Worm (Caenorhabditis elegans) whole organism, dauer: ENCODE data around the gene F11C7.7.

Source experiments
- unc-62 ChIP-seq: sonication (generic microtip); optimal IDR thresholded peaks from 2 replicates; lab custom pipeline; 2017; ENCODE audit warnings: missing biosample characterization, missing genetic modification reagents, missing genetic modification characterization

The F11C7.7 gene

DNA sequence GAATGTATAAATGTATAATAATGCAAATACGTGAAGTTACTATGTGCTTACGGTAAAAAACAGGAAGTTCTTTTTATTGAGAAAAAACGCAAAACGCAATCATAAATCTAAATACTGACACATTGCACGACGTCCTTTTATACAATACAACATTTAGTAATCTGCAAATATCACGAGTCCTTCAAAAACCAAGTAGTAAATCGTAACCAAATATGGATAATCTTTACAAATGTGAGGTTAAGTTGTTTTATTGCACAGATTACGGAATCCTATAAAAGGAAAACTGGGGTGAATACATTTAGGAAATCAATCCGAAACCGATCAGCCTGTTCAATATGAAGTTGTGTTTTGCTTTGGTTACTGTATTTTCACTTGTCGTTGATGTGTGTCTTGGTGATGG, at the start of gene F11C7.7:
F11C7.7 (plus strand) TSS at position 301 of the 400 bp plus-strand sequence.
- no peak for TF ChIP-seq unc-62 (GFP tag; lab: Kevin White, UChicago)

ce11 chrX:17349411-17349810, 49.0 kb upstream of the F11C7.7 start:
- no peak for TF ChIP-seq unc-62 (GFP tag; lab: Kevin White, UChicago)

ce11 chrX:17352098-17352497, 46.3 kb upstream of the F11C7.7 start:
- no peak for TF ChIP-seq unc-62 (GFP tag; lab: Kevin White, UChicago)

ce11 chrX:17355462-17355861, 42.9 kb upstream of the F11C7.7 start:
- no peak for TF ChIP-seq unc-62 (GFP tag; lab: Kevin White, UChicago)

DNA sequence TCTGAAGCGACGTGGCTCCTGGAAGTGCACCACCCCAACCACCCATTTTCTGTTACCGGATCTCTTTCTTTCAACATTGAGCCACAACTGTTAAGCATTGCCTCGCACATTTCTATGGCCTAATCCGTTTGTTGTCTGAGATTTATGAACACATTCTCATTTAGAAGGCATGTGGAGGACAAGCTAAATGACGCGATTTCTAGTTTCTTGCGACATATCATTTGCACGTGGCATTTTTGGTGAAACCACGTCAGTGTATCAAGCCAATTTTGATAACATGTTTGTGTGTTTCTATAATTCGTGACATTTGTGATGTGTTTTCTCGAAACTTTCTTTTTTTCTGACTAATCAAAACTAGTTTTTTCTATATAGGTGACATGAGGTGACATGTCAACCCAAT, 41.6 kb upstream of the F11C7.7 start:
- no peak for TF ChIP-seq unc-62 (GFP tag; lab: Kevin White, UChicago)

DNA sequence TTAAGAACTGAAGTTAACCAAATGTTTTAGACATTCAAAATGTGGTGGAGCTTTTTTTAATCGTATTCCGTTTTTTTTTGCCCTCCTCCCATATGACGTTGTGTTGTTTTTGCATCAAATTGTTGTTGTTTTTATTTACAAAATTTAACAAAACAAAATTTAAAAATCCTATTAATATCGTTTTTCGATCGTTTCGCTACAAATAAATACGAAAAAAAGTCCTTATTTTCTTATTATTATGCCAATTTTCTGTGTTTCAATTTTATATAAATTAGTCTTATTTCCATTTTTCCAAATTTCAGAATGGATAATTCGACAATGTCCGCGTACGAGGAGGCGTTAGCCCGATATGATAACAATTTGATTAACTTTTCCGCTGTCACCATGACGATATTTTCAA, 38.9 kb upstream of the F11C7.7 start, which contains the start of gene npr-36:
npr-36 (plus strand) TSS at position 301 of the 400 bp plus-strand sequence.
- TF ChIP-seq unc-62 (GFP tag; lab: Kevin White, UChicago), result no peak

DNA sequence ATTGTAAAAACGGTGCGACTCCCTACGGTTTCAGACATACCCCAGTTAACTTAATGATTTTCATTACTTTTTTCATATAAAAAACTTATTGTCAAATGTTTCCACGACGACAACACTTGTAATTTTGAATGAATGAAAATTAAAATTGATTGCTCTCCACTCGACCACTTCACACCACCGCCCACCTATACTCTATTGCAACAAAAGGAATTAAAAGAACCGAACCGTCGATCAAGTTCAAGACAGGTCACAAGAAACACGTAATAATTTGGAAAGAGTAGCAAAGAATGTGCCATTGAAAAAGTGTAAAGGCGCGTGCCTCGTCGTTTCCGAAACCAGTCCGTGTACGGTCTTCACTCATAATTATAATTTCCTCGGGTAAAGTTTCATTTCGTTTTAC, 35.9 kb upstream of the F11C7.7 start, which contains the start of gene F10D7.11:
F10D7.11 (plus strand) TSS at position 301 of the 400 bp plus-strand sequence.
- TF ChIP-seq unc-62 (GFP tag; lab: Kevin White, UChicago), result no peak

DNA sequence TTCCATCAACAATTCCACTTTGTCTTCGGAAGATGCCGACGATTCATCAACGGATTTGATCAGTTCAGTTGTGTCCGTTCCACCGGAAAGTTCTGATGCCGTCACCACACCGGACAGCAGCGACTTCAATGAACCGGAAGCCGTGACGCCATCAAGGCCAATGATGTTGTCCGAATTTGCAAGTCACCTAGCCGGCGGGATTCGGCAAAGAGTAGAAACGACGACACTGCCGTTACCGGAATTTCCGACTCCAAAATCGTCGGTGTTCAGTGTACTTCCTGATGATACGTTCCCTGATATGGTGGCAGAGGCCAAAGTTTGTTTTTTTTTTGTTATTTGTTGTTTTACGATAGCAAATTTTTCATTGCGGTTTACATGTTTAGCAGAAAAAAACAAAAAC, 34.9 kb upstream of the F11C7.7 start:
- no peak for TF ChIP-seq unc-62 (GFP tag; lab: Kevin White, UChicago)

- no peak for TF ChIP-seq unc-62 (GFP tag; lab: Kevin White, UChicago)
These were observed 29.9 kb upstream of the F11C7.7 start, which contains the start of gene mfsd-10 for ce11 chrX:17368542-17368941. Gene mfsd-10, minus strand, starts transcription at chrX:17368642.

DNA sequence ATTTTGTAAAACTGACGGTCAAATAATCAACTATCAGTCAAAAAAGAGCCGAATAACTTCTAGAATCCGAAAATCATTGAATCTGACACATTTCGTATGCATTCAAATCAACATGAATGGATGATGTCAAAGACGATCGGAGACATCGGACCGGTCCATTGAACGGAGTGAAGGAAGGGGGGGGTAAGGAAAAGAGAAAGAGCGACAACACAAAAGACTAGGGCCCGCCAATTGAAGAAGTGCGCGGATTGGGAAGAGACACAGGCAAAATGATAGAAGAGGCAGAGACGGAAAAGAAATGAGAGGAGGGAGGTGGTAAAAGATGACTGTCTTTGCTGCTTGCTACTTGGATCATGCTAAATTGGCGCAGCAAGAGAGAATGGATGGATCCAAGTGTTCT, 28.9 kb upstream of the F11C7.7 start:
- no peak for TF ChIP-seq unc-62 (GFP tag; lab: Kevin White, UChicago)

DNA sequence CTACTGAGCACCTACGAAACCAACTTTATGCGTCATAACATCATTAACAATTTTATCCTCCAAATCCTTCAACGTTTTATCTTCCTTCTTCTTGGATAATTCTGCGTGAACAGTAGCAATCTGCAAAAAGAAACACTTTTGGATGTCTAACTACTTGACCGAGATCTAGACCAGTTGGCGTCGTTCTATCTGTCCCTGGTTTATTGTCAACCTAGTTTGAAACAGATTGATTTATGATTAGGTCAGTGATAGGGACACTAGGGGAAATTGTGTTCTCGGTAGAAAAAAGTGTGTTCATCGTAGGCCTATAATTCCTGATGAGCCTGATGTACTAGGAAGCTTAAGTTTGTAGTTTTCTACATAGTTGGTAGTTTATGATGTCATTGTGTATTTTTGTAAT, 24.4 kb upstream of the F11C7.7 start:
- no peak for TF ChIP-seq unc-62 (GFP tag; lab: Kevin White, UChicago)

- no peak for TF ChIP-seq unc-62 (GFP tag; lab: Kevin White, UChicago)
These were observed 23.9 kb upstream of the F11C7.7 start, which contains the start of gene F10D7.3 for ce11 chrX:17374534-17374933. Gene F10D7.3, minus strand, starts transcription at chrX:17374634.

DNA sequence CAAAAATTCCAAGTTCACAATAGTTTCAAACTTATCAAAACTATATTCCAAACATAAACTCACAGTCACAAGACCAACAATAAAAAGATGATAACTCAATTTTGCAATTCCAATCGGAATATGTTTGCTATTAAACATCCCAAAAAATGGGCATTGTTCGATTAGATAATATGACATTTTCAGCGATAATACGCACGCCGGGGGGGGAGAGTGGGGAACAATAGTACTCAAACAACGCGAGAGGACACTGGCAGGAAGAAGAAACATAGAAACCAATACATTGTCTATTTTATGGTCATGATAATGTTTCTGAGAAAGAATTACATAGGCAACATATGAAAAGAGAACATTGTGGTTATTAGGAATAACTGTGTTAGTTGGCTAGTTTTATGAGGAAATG, 22.5 kb upstream of the F11C7.7 start:
- no peak for TF ChIP-seq unc-62 (GFP tag; lab: Kevin White, UChicago)

- TF ChIP-seq unc-62 (GFP tag; lab: Kevin White, UChicago), result no peak
These were observed 19.4 kb upstream of the F11C7.7 start for ce11 chrX:17378996-17379395.

ce11 chrX:17379675-17380074, 18.7 kb upstream of the F11C7.7 start, which contains the start of gene F10D7.10:
Gene F10D7.10, minus strand, starts transcription at chrX:17379775.
- no peak for TF ChIP-seq unc-62 (GFP tag; lab: Kevin White, UChicago)

ce11 chrX:17381975-17382374, 16.4 kb upstream of the F11C7.7 start, which contains the start of gene F10D7.4:
Gene F10D7.4, minus strand, starts transcription at chrX:17382075.
- no peak for TF ChIP-seq unc-62 (GFP tag; lab: Kevin White, UChicago)

DNA sequence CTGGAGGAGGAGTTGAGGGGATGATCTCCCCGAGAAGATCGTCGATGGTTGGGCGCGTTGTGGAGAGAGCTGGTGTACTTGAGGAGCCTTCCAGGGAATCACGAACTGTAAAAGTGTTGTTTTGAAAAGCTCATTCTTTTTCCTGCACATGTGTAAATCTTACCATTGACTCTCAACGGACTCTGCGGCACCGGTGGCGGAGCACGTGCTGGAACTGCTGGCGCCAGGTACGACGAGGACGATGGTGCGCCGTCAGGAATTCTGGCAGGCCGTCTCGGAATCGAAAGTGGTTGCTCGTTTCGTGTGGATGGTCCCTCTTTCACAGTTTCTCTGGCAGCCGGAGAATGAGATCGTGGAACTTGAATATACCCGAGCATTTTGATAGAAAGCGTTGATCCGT, 14.1 kb upstream of the F11C7.7 start:
- no peak for TF ChIP-seq unc-62 (GFP tag; lab: Kevin White, UChicago)

DNA sequence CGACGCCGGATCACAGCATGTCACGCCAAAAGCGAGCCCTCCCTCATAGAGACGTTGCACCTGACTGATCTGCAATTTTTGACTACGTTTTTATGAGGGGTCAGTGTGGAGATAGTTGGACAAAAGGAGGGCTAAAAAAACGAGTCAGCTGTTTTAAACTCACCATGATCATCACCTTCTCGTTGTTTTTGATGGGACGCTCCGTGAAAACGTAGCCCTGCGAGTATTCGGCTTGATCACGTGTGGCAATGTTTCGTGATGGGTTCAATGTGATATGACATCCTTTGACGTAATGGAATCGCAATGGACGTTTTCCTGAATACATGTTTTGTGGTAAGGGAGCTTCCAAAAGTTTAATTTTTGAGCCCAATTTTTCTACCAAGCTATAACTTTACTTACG, 13.3 kb upstream of the F11C7.7 start:
- TF ChIP-seq unc-62 (GFP tag; lab: Kevin White, UChicago), result no peak
